Worm (Caenorhabditis elegans): Measurements from ENCODE around the gene hpo-15.
A peak's percentile ranks its signal among the peaks of the same experiment; 100 is the strongest.

Gene hpo-15

ce11 chrV:5523260-5523659 is 9.6 kb upstream of the hpo-15 start:
- TF ChIP-seq nhr-85 (tag) (peak; percentile 93), efl-1 (optimal IDR thresholded peaks at IDR 0.05) (no peak), efl-1 (GFP tag; optimal IDR thresholded peaks at IDR 0.05 in 1 of 2) (peak in 1 of 2 experiments; percentile 43), rnt-1 (tag; optimal IDR thresholded peaks at IDR 0.05) (peak; percentile 13), mdl-1 (tag; optimal IDR thresholded peaks at IDR 0.05) (no peak), fkh-10 (GFP tag; optimal IDR thresholded peaks at IDR 0.05) (no peak), snu-23 (GFP tag; optimal IDR thresholded peaks at IDR 0.05) (peak; percentile 14), ceh-63 (GFP tag; optimal IDR thresholded peaks at IDR 0.05) (no peak), lin-14 (GFP tag; optimal IDR thresholded peaks at IDR 0.05) (peak; percentile 76), zag-1 (tag; optimal IDR thresholded peaks at IDR 0.05) (no peak), lsy-2 (tag; optimal IDR thresholded peaks at IDR 0.05) (peak in 1 of 2 experiments; percentile 8), skn-1 (tag; optimal IDR thresholded peaks at IDR 0.05) (no peak), blmp-1 (tag; optimal IDR thresholded peaks at IDR 0.05) (peak; percentile 83), nhr-11 (tag; optimal IDR thresholded peaks at IDR 0.05) (no peak), elt-3 (tag; optimal IDR thresholded peaks at IDR 0.05) (no peak), vab-15 (tag; optimal IDR thresholded peaks at IDR 0.05) (no peak)

DNA sequence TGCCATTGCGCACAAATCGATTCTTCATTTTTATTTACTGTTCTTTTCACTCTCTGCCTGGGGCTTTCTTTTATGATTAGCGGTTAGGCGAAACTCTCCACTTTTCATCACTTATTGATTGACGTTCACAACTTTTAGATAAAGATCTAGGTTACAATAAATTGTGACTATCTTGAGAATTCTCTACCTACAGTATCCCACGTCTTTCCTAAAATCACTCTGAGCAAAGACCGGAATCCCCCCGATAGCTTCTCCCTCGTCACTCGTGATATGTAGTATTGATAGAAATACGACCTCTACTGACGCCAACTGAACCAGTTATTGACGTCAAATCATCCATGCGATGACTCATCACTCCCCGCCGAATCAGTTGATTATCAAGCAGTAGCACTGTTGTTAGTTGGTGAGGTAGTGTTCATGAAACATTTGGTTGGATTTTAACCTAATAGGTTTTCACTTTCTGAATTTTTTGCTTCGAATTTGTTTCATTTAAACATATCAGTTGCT is 8.2 kb upstream of the hpo-15 start, which contains the start of gene hir-1:
hir-1 (plus strand) TSS at position 405 of the 507 bp plus-strand sequence.
- TF ChIP-seq nhr-20 (tag; optimal IDR thresholded peaks at IDR 0.05) (peak; percentile 14), mab-9 (GFP tag; IDR thresholded peaks at IDR 0.05) (no peak), efl-1 (optimal IDR thresholded peaks at IDR 0.05) (no peak), efl-1 (GFP tag; optimal IDR thresholded peaks at IDR 0.05 in 1 of 2) (peak in 1 of 2 experiments; percentile 90), ama-1 (optimal IDR thresholded peaks at IDR 0.05) (no peak), zag-1 (tag; optimal IDR thresholded peaks at IDR 0.05) (no peak), nhr-85 (tag) (peak; percentile 66), blmp-1 (tag; optimal IDR thresholded peaks at IDR 0.05) (peak; percentile 60), grh-1 (GFP tag; IDR thresholded peaks at IDR 0.05) (0 out of 2 replicates have a peak, but pooled peaks have one; percentile 8)

ce11 chrV:5512559-5512958 is 1.1 kb downstream of the hpo-15 start:
- TF ChIP-seq ets-5 (GFP tag; IDR thresholded peaks at IDR 0.05) (no peak), pqm-1 (tag; optimal IDR thresholded peaks at IDR 0.05) (peak; percentile 75), egl-27 (tag; optimal IDR thresholded peaks at IDR 0.05) (no peak), hlh-4 (tag; optimal IDR thresholded peaks at IDR 0.05) (no peak), elt-2 (tag; optimal IDR thresholded peaks at IDR 0.05) (peak; percentile 80), lin-35 (GFP tag; optimal IDR thresholded peaks at IDR 0.05) (peak in 1 of 2 experiments; percentile 0), nhr-237 (tag; optimal IDR thresholded peaks at IDR 0.05) (no peak), nhr-20 (tag; optimal IDR thresholded peaks at IDR 0.05) (no peak), fkh-8 (tag; optimal IDR thresholded peaks at IDR 0.05) (no peak), mep-1 (tag; optimal IDR thresholded peaks at IDR 0.05) (no peak), grh-1 (GFP tag; IDR thresholded peaks at IDR 0.05) (no peak), irx-1 (tag; optimal IDR thresholded peaks at IDR 0.05) (no peak), nhr-47 (tag; optimal IDR thresholded peaks at IDR 0.05) (no peak)

ce11 chrV:5511720-5512119 is 1.9 kb downstream of the hpo-15 start:
- TF ChIP-seq elt-2 (tag; optimal IDR thresholded peaks at IDR 0.05), result peak; percentile 67
- no peak for TF ChIP-seq pqm-1 (tag; optimal IDR thresholded peaks at IDR 0.05)
- no peak for TF ChIP-seq nhr-84 (tag; optimal IDR thresholded peaks at IDR 0.05)
- peak in 1 of 2 experiments; percentile 27 for TF ChIP-seq lin-35 (GFP tag; optimal IDR thresholded peaks at IDR 0.05)
- no peak for TF ChIP-seq aha-1 (tag; optimal IDR thresholded peaks at IDR 0.05)
- no peak for TF ChIP-seq isw-1 (GFP tag; IDR thresholded peaks at IDR 0.05)

ce11 chrV:5509966-5510365 is 3.7 kb downstream of the hpo-15 start:
- TF ChIP-seq ets-5 (GFP tag; IDR thresholded peaks at IDR 0.05) (no peak), sup-37 (GFP tag; optimal IDR thresholded peaks at IDR 0.05) (no peak), tlp-1 (tag; optimal IDR thresholded peaks at IDR 0.05) (no peak), zip-4 (GFP tag; optimal IDR thresholded peaks at IDR 0.05) (no peak), tbx-2 (tag; optimal IDR thresholded peaks at IDR 0.05) (no peak), efl-1 (optimal IDR thresholded peaks at IDR 0.05) (no peak), efl-1 (GFP tag; optimal IDR thresholded peaks at IDR 0.05 in 1 of 2) (no peak), egl-13 (tag; optimal IDR thresholded peaks at IDR 0.05) (no peak), unc-62 (GFP tag; optimal IDR thresholded peaks at IDR 0.05) (no peak), nhr-84 (tag; optimal IDR thresholded peaks at IDR 0.05) (no peak), hlh-4 (tag; optimal IDR thresholded peaks at IDR 0.05) (no peak), egl-27 (tag; optimal IDR thresholded peaks at IDR 0.05) (no peak), isw-1 (GFP tag; IDR thresholded peaks at IDR 0.05) (no peak), fkh-4 (tag; optimal IDR thresholded peaks at IDR 0.05; ENCODE audit: borderline replicate concordance) (no peak), pag-3 (tag; optimal IDR thresholded peaks at IDR 0.05; ENCODE audit: borderline replicate concordance, insufficient read depth) (no peak), snu-23 (GFP tag; optimal IDR thresholded peaks at IDR 0.05) (no peak), aly-2 (tag; optimal IDR thresholded peaks at IDR 0.05) (no peak), ceh-8 (GFP tag; optimal IDR thresholded peaks at IDR 0.05) (no peak), pqm-1 (tag; optimal IDR thresholded peaks at IDR 0.05) (no peak)
